Worm (Caenorhabditis elegans) whole organism, young adult: ENCODE measurements around the gene cdka-1.
A peak's percentile ranks its signal among the peaks of the same experiment; 100 is the strongest.

ENCODE experiments used
- B0019.2 ChIP-seq: fragments of 200-800 bp; sonication (Bioruptor generic); conservative IDR thresholded peaks from 2 replicates; pipeline ENCODE4 v1.3.6; 2022; ENCODE audit warnings: missing genetic modification reagents, missing genetic modification characterization, missing compliant biosample characterization
- B0035.1 ChIP-seq: sonication (generic microtip); optimal IDR thresholded peaks from 2 replicates; lab custom pipeline; 2016; ENCODE audit warnings: missing genetic modification characterization, mild to moderate bottlenecking, missing compliant biosample characterization, missing genotype, missing genetic modification reagents
- B0336.3 ChIP-seq: fragments of 200-800 bp; sonication (Bioruptor generic); IDR thresholded peaks from 2 replicates; pipeline ENCODE4 v1.3.6; 2022; ENCODE audit warnings: missing genetic modification characterization, missing compliant biosample characterization
- C06A6.2 ChIP-seq: fragments of 200-800 bp; sonication (Bioruptor generic); conservative IDR thresholded peaks from 2 replicates; pipeline ENCODE4 v1.3.6; 2022; ENCODE audit warnings: missing genetic modification characterization, missing compliant biosample characterization
- C17E4.6 ChIP-seq: fragments of 200-800 bp; sonication (Bioruptor generic); IDR thresholded peaks from 2 replicates; pipeline ENCODE4 v1.3.6; 2022; ENCODE audit warnings: missing genetic modification reagents, missing genetic modification characterization, missing compliant biosample characterization
- K12H6.12 ChIP-seq: fragments of 200-800 bp; sonication (Bioruptor generic); optimal IDR thresholded peaks from 2 replicates; lab custom pipeline; 2018; ENCODE audit warnings: mild to moderate bottlenecking, missing genetic modification characterization, missing compliant biosample characterization
- T07F8.4 ChIP-seq: sonication (generic microtip); optimal IDR thresholded peaks from 2 replicates; lab custom pipeline; 2016; ENCODE audit warnings: mild to moderate bottlenecking, missing genetic modification characterization, moderate library complexity, missing compliant biosample characterization
- Y53G8AR.9 ChIP-seq: fragments of 200-800 bp; sonication (Bioruptor generic); conservative IDR thresholded peaks from 2 replicates; pipeline ENCODE4 v1.3.6; 2022; ENCODE audit warnings: missing genetic modification reagents, missing genetic modification characterization, missing compliant biosample characterization
- Y67H2A.10 ChIP-seq: fragments of 200-800 bp; sonication (Bioruptor generic); conservative IDR thresholded peaks from 2 replicates; pipeline ENCODE4 v1.3.6; 2022; ENCODE audit warnings: missing genetic modification reagents, missing genetic modification characterization, missing compliant biosample characterization
- Y95B8A.8 ChIP-seq: fragments of 200-800 bp; sonication (Bioruptor generic); IDR thresholded peaks from 2 replicates; pipeline ENCODE4 v1.3.6; 2022; ENCODE audit warnings: missing genetic modification reagents, missing genetic modification characterization, missing compliant biosample characterization
- ZK185.1 ChIP-seq: sonication (generic microtip); optimal IDR thresholded peaks from 2 replicates; lab custom pipeline; 2016; ENCODE audit warnings: mild to moderate bottlenecking, missing genetic modification characterization, missing compliant biosample characterization; ENCODE audit not compliant: poor library complexity, severe bottlenecking
- ama-1 ChIP-seq, 3 experiments: fragments of 150-350 bp in 1 of 3; sonication (generic microtip) in 2 of 3; optimal IDR thresholded peaks; 2 replicates each; lab custom pipeline; 2014 to 2018; ENCODE audit warnings: missing biosample characterization in 2 of 3, missing genetic modification characterization in 2 of 3, missing genetic modification reagents in 2 of 3
- aptf-3 ChIP-seq: fragments of 200-800 bp; sonication (Bioruptor generic); IDR thresholded peaks from 2 replicates; pipeline ENCODE4 v1.3.6; 2022; ENCODE audit warnings: missing genetic modification characterization, missing compliant biosample characterization
- atf-7 ChIP-seq: sonication (generic microtip); optimal IDR thresholded peaks from 2 replicates; lab custom pipeline; 2017; ENCODE audit warnings: mild to moderate bottlenecking, missing genetic modification characterization, missing compliant biosample characterization
- attf-5 ChIP-seq: fragments of 200-800 bp; sonication (Bioruptor generic); optimal IDR thresholded peaks from 2 replicates; lab custom pipeline; 2018; ENCODE audit warnings: mild to moderate bottlenecking, missing genetic modification characterization, missing compliant biosample characterization
- attf-6 ChIP-seq: fragments of 200-800 bp; sonication (Bioruptor generic); IDR thresholded peaks from 2 replicates; pipeline ENCODE4 v1.3.6; 2022; ENCODE audit warnings: missing genetic modification reagents, missing genetic modification characterization, missing compliant biosample characterization
- ceh-100 ChIP-seq: fragments of 200-800 bp; sonication (Bioruptor generic); IDR thresholded peaks from 2 replicates; pipeline ENCODE4 v1.3.6; 2022; ENCODE audit warnings: missing genetic modification reagents, missing genetic modification characterization, missing compliant biosample characterization
- ceh-40 ChIP-seq: fragments of 200-800 bp; sonication (Bioruptor generic); IDR thresholded peaks from 2 replicates; pipeline ENCODE4 v1.3.6; 2022; ENCODE audit warnings: missing genetic modification characterization, missing compliant biosample characterization
- ceh-91 ChIP-seq: fragments of 200-800 bp; sonication (Bioruptor generic); IDR thresholded peaks from 2 replicates; pipeline ENCODE4 v1.3.6; 2022; ENCODE audit warnings: missing genetic modification reagents, missing genetic modification characterization, missing compliant biosample characterization
- dpff-1 ChIP-seq: sonication (generic microtip); optimal IDR thresholded peaks from 2 replicates; lab custom pipeline; 2017; ENCODE audit warnings: mild to moderate bottlenecking, missing genetic modification characterization, missing compliant biosample characterization
- efl-1 ChIP-seq: fragments of 150-350 bp; optimal IDR thresholded peaks from 2 replicates; lab custom pipeline; 2014; ENCODE audit warnings: missing biosample characterization, missing genetic modification reagents, missing genetic modification characterization
- egl-18 ChIP-seq: fragments of 200-800 bp; sonication (Bioruptor generic); IDR thresholded peaks from 2 replicates; pipeline ENCODE4 v1.3.6; 2022; ENCODE audit warnings: missing genetic modification reagents, missing genetic modification characterization, missing compliant biosample characterization
- gei-17 ChIP-seq: fragments of 200-800 bp; sonication (Bioruptor generic); optimal IDR thresholded peaks from 2 replicates; lab custom pipeline; 2018; ENCODE audit warnings: mild to moderate bottlenecking, missing genetic modification characterization, missing compliant biosample characterization
- him-1 ChIP-seq: sonication (generic microtip); optimal IDR thresholded peaks from 2 replicates; lab custom pipeline; 2016; ENCODE audit warnings: missing genotype, missing genetic modification reagents, missing genetic modification characterization, missing compliant biosample characterization
- hlh-12 ChIP-seq: sonication (generic microtip); optimal IDR thresholded peaks from 2 replicates; lab custom pipeline; 2016; ENCODE audit warnings: missing genetic modification characterization, missing compliant biosample characterization
- hlh-26 ChIP-seq: fragments of 200-800 bp; sonication (Bioruptor generic); conservative IDR thresholded peaks from 2 replicates; pipeline ENCODE4 v1.3.6; 2022; ENCODE audit warnings: missing genetic modification reagents, missing genetic modification characterization, missing compliant biosample characterization
- hsf-1 ChIP-seq: fragments of 200-800 bp; sonication (Bioruptor generic); IDR thresholded peaks from 2 replicates; pipeline ENCODE4 v1.3.6; 2022; ENCODE audit warnings: missing genetic modification reagents, missing genetic modification characterization, missing compliant biosample characterization
- lag-1 ChIP-seq: fragments of 200-800 bp; sonication (Bioruptor generic); IDR thresholded peaks from 2 replicates; pipeline ENCODE4 v1.3.6; 2022; ENCODE audit warnings: missing genetic modification reagents, missing genetic modification characterization, missing compliant biosample characterization
- lin-26 ChIP-seq: fragments of 200-800 bp; sonication (Bioruptor generic); IDR thresholded peaks from 2 replicates; pipeline ENCODE4 v1.3.6; 2022; ENCODE audit warnings: missing genetic modification reagents, missing genetic modification characterization, missing compliant biosample characterization
- lin-40 ChIP-seq: sonication (generic microtip); optimal IDR thresholded peaks from 2 replicates; lab custom pipeline; 2016; ENCODE audit warnings: missing genetic modification characterization, mild to moderate bottlenecking, missing compliant biosample characterization, missing genotype, missing genetic modification reagents
- madf-3 ChIP-seq: fragments of 200-800 bp; sonication (Bioruptor generic); IDR thresholded peaks from 2 replicates; pipeline ENCODE4 v1.3.6; 2022; ENCODE audit warnings: missing genetic modification reagents, missing genetic modification characterization, missing compliant biosample characterization
- madf-8 ChIP-seq: fragments of 200-800 bp; sonication (Bioruptor generic); conservative IDR thresholded peaks from 2 replicates; pipeline ENCODE4 v1.3.6; 2022; ENCODE audit warnings: missing genetic modification reagents, missing genetic modification characterization, missing compliant biosample characterization
- mes-4 ChIP-seq: sonication (generic microtip); optimal IDR thresholded peaks from 2 replicates; lab custom pipeline; 2016; ENCODE audit warnings: missing genotype, missing genetic modification characterization, missing compliant biosample characterization
- mxl-1 ChIP-seq: sonication (generic microtip); optimal IDR thresholded peaks from 2 replicates; lab custom pipeline; 2016; ENCODE audit warnings: missing genetic modification characterization, missing compliant biosample characterization
- nhr-179 ChIP-seq: sonication (generic microtip); optimal IDR thresholded peaks from 2 replicates; lab custom pipeline; 2016; ENCODE audit warnings: mild to moderate bottlenecking, missing genetic modification characterization, missing compliant biosample characterization
- nhr-80 ChIP-seq: sonication (generic microtip); optimal IDR thresholded peaks from 2 replicates; lab custom pipeline; 2016; ENCODE audit warnings: missing genetic modification characterization, missing compliant biosample characterization
- pha-4 ChIP-seq: fragments of 150-350 bp; sonication (generic microtip); optimal IDR thresholded peaks from 2 replicates; lab custom pipeline; 2014; ENCODE audit warnings: missing biosample characterization, missing genetic modification reagents, missing genetic modification characterization
- rec-8 ChIP-seq, 2 experiments: sonication (generic microtip); optimal IDR thresholded peaks; 2 replicates each; lab custom pipeline; 2016; ENCODE audit warnings: mild to moderate bottlenecking in 2 of 2, missing genetic modification characterization in 2 of 2, missing genetic modification reagents in 2 of 2, missing genotype in 2 of 2, missing biosample characterization in 1 of 2, missing compliant biosample characterization in 1 of 2, moderate library complexity in 1 of 2
- sea-2 ChIP-seq: fragments of 200-800 bp; sonication (Bioruptor generic); IDR thresholded peaks from 2 replicates; pipeline ENCODE4 v1.3.6; 2022; ENCODE audit warnings: missing genetic modification characterization, missing compliant biosample characterization
- snpc-1.1 ChIP-seq: sonication (generic microtip); optimal IDR thresholded peaks from 2 replicates; lab custom pipeline; 2017; ENCODE audit warnings: missing genetic modification characterization, mild to moderate bottlenecking, missing compliant biosample characterization, antibody characterized with exemption, moderate library complexity, missing genotype, missing genetic modification reagents; ENCODE audit not compliant: insufficient read depth
- snpc-3.4 ChIP-seq: sonication (generic microtip); optimal IDR thresholded peaks from 2 replicates; lab custom pipeline; 2017; ENCODE audit warnings: missing genetic modification characterization, mild to moderate bottlenecking, missing compliant biosample characterization, antibody characterized with exemption, moderate library complexity, missing genotype, missing genetic modification reagents
- somi-1 ChIP-seq: fragments of 200-800 bp; sonication (Bioruptor generic); optimal IDR thresholded peaks from 2 replicates; lab custom pipeline; 2018; ENCODE audit warnings: mild to moderate bottlenecking, missing genetic modification characterization, missing compliant biosample characterization
- unc-130 ChIP-seq: sonication (generic microtip); optimal IDR thresholded peaks from 2 replicates; lab custom pipeline; 2016; ENCODE audit warnings: missing genetic modification reagents, missing genetic modification characterization, missing compliant biosample characterization
- unc-62 ChIP-seq: fragments of 150-350 bp; optimal IDR thresholded peaks from 2 replicates; lab custom pipeline; 2014; ENCODE audit warnings: missing biosample characterization, missing genetic modification reagents, missing genetic modification characterization
- zfh-2 ChIP-seq: fragments of 200-800 bp; sonication (Bioruptor generic); conservative IDR thresholded peaks from 2 replicates; pipeline ENCODE4 v1.3.6; 2022; ENCODE audit warnings: missing genetic modification reagents, missing genetic modification characterization, missing compliant biosample characterization
- ztf-28 ChIP-seq: fragments of 200-800 bp; sonication (Bioruptor generic); IDR thresholded peaks from 2 replicates; pipeline ENCODE4 v1.3.6; 2022; ENCODE audit warnings: missing genetic modification reagents, missing genetic modification characterization, missing compliant biosample characterization
- ztf-3 ChIP-seq: fragments of 200-800 bp; sonication (Bioruptor generic); optimal IDR thresholded peaks from 2 replicates; lab custom pipeline; 2018; ENCODE audit warnings: mild to moderate bottlenecking, missing genetic modification characterization, missing compliant biosample characterization
- ztf-6 ChIP-seq: fragments of 200-800 bp; sonication (Bioruptor generic); IDR thresholded peaks from 2 replicates; pipeline ENCODE4 v1.3.6; 2022; ENCODE audit warnings: missing genetic modification reagents, missing genetic modification characterization, missing compliant biosample characterization

The cdka-1 gene

ce11 chrIII:4653912-4654311, 4.7 kb upstream of the cdka-1 start (continued):
- TF ChIP-seq snpc-3.4 (tag; lab: Kevin White, UChicago): no peak
- TF ChIP-seq B0035.1 (tag; lab: Kevin White, UChicago): no peak
- TF ChIP-seq ceh-40: no peak
- TF ChIP-seq lin-26 (GFP tag; lab: Robert Waterston, UW): no peak
- TF ChIP-seq C17E4.6: no peak
- TF ChIP-seq madf-8 (GFP tag; lab: Robert Waterston, UW): no peak
- TF ChIP-seq ztf-28: no peak
- TF ChIP-seq mxl-1 (tag; lab: Kevin White, UChicago): no peak
- TF ChIP-seq egl-18 (GFP tag; lab: Robert Waterston, UW): 0 out of 2 replicates have a peak, but pooled peaks have one; percentile 28
- 0 out of 2 replicates have a peak, but pooled peaks have one; percentile 61 for TF ChIP-seq Y53G8AR.9
- no peak for TF ChIP-seq hlh-26 (GFP tag; lab: Robert Waterston, UW)
- TF ChIP-seq ztf-6 (GFP tag; lab: Robert Waterston, UW): peak; percentile 55; the same call in 1 of the 2 replicates
- TF ChIP-seq mes-4 (tag; lab: Kevin White, UChicago): no peak
- no peak for TF ChIP-seq Y67H2A.10 (GFP tag; lab: Robert Waterston, UW)
- TF ChIP-seq ama-1 (optimal IDR thresholded peaks at IDR 0.05; lab: Kevin White, UChicago): no peak
- TF ChIP-seq ama-1 (GFP tag; optimal IDR thresholded peaks at IDR 0.05; lab: Kevin White, UChicago): no peak
- no peak for TF ChIP-seq somi-1 (GFP tag; lab: Kevin White, UChicago)
- no peak for TF ChIP-seq B0019.2 (GFP tag; lab: Robert Waterston, UW)
- TF ChIP-seq unc-62 (GFP tag; lab: Kevin White, UChicago): no peak
- TF ChIP-seq pha-4 (tag; lab: Kevin White, UChicago): no peak
- TF ChIP-seq ZK185.1 (tag; lab: Kevin White, UChicago): no peak
- no peak for TF ChIP-seq ceh-100
- TF ChIP-seq him-1 (tag; lab: Kevin White, UChicago): no peak
- no peak for TF ChIP-seq hsf-1 (GFP tag; lab: Robert Waterston, UW)
- no peak for TF ChIP-seq unc-130
- TF ChIP-seq C06A6.2 (GFP tag; lab: Robert Waterston, UW): no peak
- TF ChIP-seq lag-1: no peak
- TF ChIP-seq nhr-179 (tag; lab: Kevin White, UChicago): no peak
- no peak for TF ChIP-seq rec-8 (tag; optimal IDR thresholded peaks at IDR 0.05; lab: Kevin White, UChicago)
- no peak for TF ChIP-seq dpff-1 (tag; lab: Kevin White, UChicago)
- no peak for TF ChIP-seq Y95B8A.8 (GFP tag; lab: Robert Waterston, UW)
- no peak for TF ChIP-seq attf-5
- no peak for TF ChIP-seq hlh-12 (tag; lab: Kevin White, UChicago)
- TF ChIP-seq lin-40: peak; percentile 6
- TF ChIP-seq T07F8.4 (tag; lab: Kevin White, UChicago): no peak
- no peak for TF ChIP-seq nhr-80
- TF ChIP-seq atf-7 (tag; lab: Kevin White, UChicago): no peak
- TF ChIP-seq zfh-2 (GFP tag; lab: Robert Waterston, UW): no peak
- TF ChIP-seq madf-3 (GFP tag; lab: Robert Waterston, UW): no peak; the same call in 1 of the 2 replicates
- no peak for TF ChIP-seq efl-1 (GFP tag; lab: Kevin White, UChicago)
- TF ChIP-seq gei-17: no peak
- no peak for TF ChIP-seq sea-2 (GFP tag; lab: Robert Waterston, UW)
- no peak for TF ChIP-seq snpc-1.1
- no peak; the same call in 1 of the 2 replicates for TF ChIP-seq B0336.3 (GFP tag; lab: Robert Waterston, UW)
- TF ChIP-seq ztf-3 (GFP tag; lab: Kevin White, UChicago): no peak
- no peak for TF ChIP-seq ceh-91 (GFP tag; lab: Robert Waterston, UW)
- TF ChIP-seq K12H6.12 (tag; lab: Kevin White, UChicago): no peak
- 0 out of 2 replicates have a peak, but pooled peaks have one; percentile 50 for TF ChIP-seq aptf-3 (GFP tag; lab: Robert Waterston, UW)
- TF ChIP-seq attf-6 (GFP tag; lab: Robert Waterston, UW): no peak
